Fruit fly (Drosophila melanogaster): ENCODE measurements around the gene CG7065.

- no peak for TF ChIP-seq Myc (optimal IDR thresholded peaks at IDR 0.05)
- TF ChIP-seq h (optimal IDR thresholded peaks at IDR 0.05) = no peak
- TF ChIP-seq insv (optimal IDR thresholded peaks at IDR 0.05) = no peak
- TF ChIP-seq psq (optimal IDR thresholded peaks at IDR 0.05) = no peak
Observed at dm6 chrX:9129436-9129835, 12.9 kb upstream of the CG7065 start.

All from Kc167 (cell line).